Worm (Caenorhabditis elegans): ENCODE measurements around the gene fbxl-5.
"Not testable (repeated sequence)": the region's sequence is repeated elsewhere in the genome, so short reads cannot be mapped to it uniquely, and the experiment has no call there.

ce11 chrV:7703536-7703935 lies 39.2 kb upstream of the fbxl-5 start, which contains the start of gene srsx-40:
- TF ChIP-seq jun-1 (tag; optimal IDR thresholded peaks at IDR 0.05); zag-1 (tag; optimal IDR thresholded peaks at IDR 0.05); ama-1 (optimal IDR thresholded peaks at IDR 0.05); lin-39 (tag; optimal IDR thresholded peaks at IDR 0.05); nhr-28 (tag; optimal IDR thresholded peaks at IDR 0.05): not testable (repeated sequence)

Measured in whole organism, L1 larva.